Worm (Caenorhabditis elegans) whole organism, late embryonic: ENCODE results near the gene col-80.

ENCODE experiments used
- C38D4.7 ChIP-seq: fragments of 200-800 bp; sonication (Bioruptor generic); optimal IDR thresholded peaks from 2 replicates; lab custom pipeline; 2018; ENCODE audit warnings: mild to moderate bottlenecking, missing genetic modification characterization, moderate library complexity, missing compliant biosample characterization
- F13H6.1 ChIP-seq: sonication (generic microtip); optimal IDR thresholded peaks from 2 replicates; lab custom pipeline; 2016; ENCODE audit warnings: missing genetic modification characterization, missing compliant biosample characterization
- T23F11.4 ChIP-seq: fragments of 200-800 bp; sonication (Bioruptor generic); optimal IDR thresholded peaks from 2 replicates; lab custom pipeline; 2018; ENCODE audit warnings: mild to moderate bottlenecking, missing genetic modification characterization, missing compliant biosample characterization
- Y22D7AL.16 ChIP-seq: sonication (generic microtip); optimal IDR thresholded peaks from 2 replicates; lab custom pipeline; 2016; ENCODE audit warnings: missing genetic modification characterization, missing compliant biosample characterization
- ceh-14 ChIP-seq: sonication (generic microtip); optimal IDR thresholded peaks from 2 replicates; lab custom pipeline; 2016; ENCODE audit warnings: missing genotype, missing genetic modification characterization, missing compliant biosample characterization
- ceh-18 ChIP-seq: sonication (generic microtip); optimal IDR thresholded peaks from 2 replicates; lab custom pipeline; 2016; ENCODE audit warnings: missing genetic modification characterization, missing compliant biosample characterization
- ceh-2 ChIP-seq: sonication (generic microtip); optimal IDR thresholded peaks from 2 replicates; lab custom pipeline; 2016; ENCODE audit warnings: missing genotype, missing genetic modification characterization, missing compliant biosample characterization
- ceh-22 ChIP-seq: sonication (generic microtip); optimal IDR thresholded peaks from 2 replicates; lab custom pipeline; 2017; ENCODE audit warnings: missing biosample characterization, missing genetic modification characterization
- ceh-30 ChIP-seq: fragments of 150-350 bp; optimal IDR thresholded peaks from 2 replicates; lab custom pipeline; 2014; ENCODE audit warnings: missing biosample characterization, missing genetic modification characterization
- ceh-31 ChIP-seq: sonication (generic microtip); optimal IDR thresholded peaks from 2 replicates; lab custom pipeline; 2016; ENCODE audit warnings: missing genetic modification characterization, missing compliant biosample characterization
- ceh-45 ChIP-seq: fragments of 200-800 bp; sonication (Bioruptor generic); IDR thresholded peaks from 2 replicates; pipeline ENCODE4 v1.3.6; 2022; ENCODE audit warnings: missing genetic modification reagents, missing genetic modification characterization, missing compliant biosample characterization
- ceh-48 ChIP-seq: sonication (generic microtip); optimal IDR thresholded peaks from 2 replicates; lab custom pipeline; 2016; ENCODE audit warnings: missing genetic modification characterization, inconsistent platforms, missing compliant biosample characterization
- che-1 ChIP-seq: sonication (generic microtip); optimal IDR thresholded peaks from 2 replicates; lab custom pipeline; 2016; ENCODE audit warnings: mild to moderate bottlenecking, missing genetic modification characterization, missing compliant biosample characterization
- elt-4 ChIP-seq: sonication (generic microtip); optimal IDR thresholded peaks from 2 replicates; lab custom pipeline; 2016; ENCODE audit warnings: missing genetic modification characterization, missing compliant biosample characterization
- eyg-1 ChIP-seq: sonication (generic microtip); optimal IDR thresholded peaks from 2 replicates; lab custom pipeline; 2016; ENCODE audit warnings: missing genotype, missing genetic modification characterization, missing compliant biosample characterization
- fax-1 ChIP-seq: sonication (generic microtip); optimal IDR thresholded peaks from 2 replicates; lab custom pipeline; 2016; ENCODE audit warnings: missing genotype, missing genetic modification characterization, missing compliant biosample characterization
- fkh-6 ChIP-seq: sonication (generic microtip); optimal IDR thresholded peaks from 2 replicates; lab custom pipeline; 2016; ENCODE audit warnings: missing genetic modification characterization, missing compliant biosample characterization
- gmeb-2 ChIP-seq: sonication (generic microtip); optimal IDR thresholded peaks from 2 replicates; lab custom pipeline; 2016; ENCODE audit warnings: missing genetic modification characterization, inconsistent platforms, missing compliant biosample characterization
- hlh-13 ChIP-seq: fragments of 200-800 bp; sonication (Bioruptor generic); optimal IDR thresholded peaks from 2 replicates; lab custom pipeline; 2018; ENCODE audit warnings: mild to moderate bottlenecking, missing genetic modification characterization, missing compliant biosample characterization
- hlh-15 ChIP-seq: sonication (generic microtip); optimal IDR thresholded peaks from 2 replicates; lab custom pipeline; 2016; ENCODE audit warnings: missing genetic modification characterization, missing compliant biosample characterization
- hlh-30 ChIP-seq: sonication (generic microtip); optimal IDR thresholded peaks from 2 replicates; lab custom pipeline; 2017; ENCODE audit warnings: antibody characterized with exemption, missing genetic modification characterization, missing compliant biosample characterization; ENCODE audit not compliant: insufficient read depth
- hlh-6 ChIP-seq: sonication (generic microtip); optimal IDR thresholded peaks from 2 replicates; lab custom pipeline; 2016; ENCODE audit warnings: missing genotype, missing genetic modification characterization, missing compliant biosample characterization
- lin-11 ChIP-seq: fragments of 200-800 bp; sonication (Bioruptor generic); optimal IDR thresholded peaks from 2 replicates; lab custom pipeline; 2018; ENCODE audit warnings: mild to moderate bottlenecking, missing genetic modification characterization, missing compliant biosample characterization
- madf-2 ChIP-seq: sonication (generic microtip); optimal IDR thresholded peaks from 2 replicates; lab custom pipeline; 2017; ENCODE audit warnings: missing genetic modification characterization, missing compliant biosample characterization
- mec-3 ChIP-seq: sonication (generic microtip); optimal IDR thresholded peaks from 2 replicates; lab custom pipeline; 2016; ENCODE audit warnings: borderline replicate concordance, missing genetic modification characterization, missing compliant biosample characterization
- nhr-11 ChIP-seq: fragments of 150-350 bp; optimal IDR thresholded peaks from 2 replicates; lab custom pipeline; 2014; ENCODE audit warnings: missing biosample characterization, missing genetic modification characterization
- nhr-232 ChIP-seq: sonication (generic microtip); optimal IDR thresholded peaks from 2 replicates; lab custom pipeline; 2016; ENCODE audit warnings: missing genetic modification characterization, missing compliant biosample characterization
- pat-9 ChIP-seq: fragments of 200-800 bp; sonication (Bioruptor generic); optimal IDR thresholded peaks from 2 replicates; lab custom pipeline; 2018; ENCODE audit warnings: mild to moderate bottlenecking, missing genetic modification characterization, moderate library complexity, missing compliant biosample characterization
- pha-2 ChIP-seq: sonication (generic microtip); optimal IDR thresholded peaks from 2 replicates; lab custom pipeline; 2017; ENCODE audit warnings: mild to moderate bottlenecking, missing genetic modification characterization, missing compliant biosample characterization
- pqm-1 ChIP-seq: sonication (generic microtip); optimal IDR thresholded peaks from 2 replicates; lab custom pipeline; 2016; ENCODE audit warnings: missing genetic modification characterization, missing compliant biosample characterization
- rnt-1 ChIP-seq: sonication (generic microtip); optimal IDR thresholded peaks from 2 replicates; lab custom pipeline; 2016; ENCODE audit warnings: missing genetic modification characterization, missing compliant biosample characterization
- sox-2 ChIP-seq: fragments of 200-800 bp; sonication (Bioruptor generic); IDR thresholded peaks from 2 replicates; pipeline ENCODE4 v1.3.6; 2022; ENCODE audit warnings: missing genetic modification reagents, missing genetic modification characterization, missing compliant biosample characterization
- sox-4 ChIP-seq: sonication (generic microtip); optimal IDR thresholded peaks from 2 replicates; lab custom pipeline; 2017; ENCODE audit warnings: mild to moderate bottlenecking, missing genetic modification characterization, inconsistent platforms, missing compliant biosample characterization
- tbx-7 ChIP-seq: sonication (generic microtip); optimal IDR thresholded peaks from 2 replicates; lab custom pipeline; 2016; ENCODE audit warnings: missing genotype, missing genetic modification characterization, missing compliant biosample characterization
- ttx-3 ChIP-seq: sonication (generic microtip); optimal IDR thresholded peaks from 2 replicates; lab custom pipeline; 2016; ENCODE audit warnings: missing genetic modification reagents, missing genetic modification characterization, missing compliant biosample characterization
- unc-42 ChIP-seq: sonication (generic microtip); optimal IDR thresholded peaks from 2 replicates; lab custom pipeline; 2016; ENCODE audit warnings: missing genotype, missing genetic modification characterization, missing compliant biosample characterization
- unc-86 ChIP-seq: sonication (generic microtip); optimal IDR thresholded peaks from 2 replicates; lab custom pipeline; 2016; ENCODE audit warnings: missing genetic modification characterization, missing compliant biosample characterization
- zip-5 ChIP-seq: sonication (generic microtip); optimal IDR thresholded peaks from 2 replicates; lab custom pipeline; 2016; ENCODE audit warnings: missing genetic modification characterization, missing compliant biosample characterization
- ztf-16 ChIP-seq: sonication (generic microtip); optimal IDR thresholded peaks from 2 replicates; lab custom pipeline; 2017; ENCODE audit warnings: missing genetic modification characterization, missing compliant biosample characterization

Gene col-80

ce11 chrII:10723069-10723468 is 16.1 kb downstream of the col-80 start, which contains the start of gene C09G5.14:
Gene C09G5.14, minus strand, starts transcription at chrII:10723169.
- TF ChIP-seq zip-5 (no peak), hlh-30 (no peak), ceh-2 (no peak), pat-9 (tag; lab: Kevin White, UChicago) (no peak), T23F11.4 (GFP tag; lab: Kevin White, UChicago) (no peak), nhr-232 (no peak), pqm-1 (tag; lab: Kevin White, UChicago) (no peak)

- TF ChIP-seq zip-5 (no peak), nhr-11 (tag; lab: Kevin White, UChicago) (no peak), sox-4 (no peak), tbx-7 (tag; lab: Kevin White, UChicago) (no peak), sox-2 (GFP tag; lab: Robert Waterston, UW) (no peak), ceh-30 (tag; lab: Kevin White, UChicago) (no peak), C38D4.7 (no peak)
- TF ChIP-seq, all 69 proteins: peak for 0
These were observed 23.7 kb downstream of the col-80 start for ce11 chrII:10730702-10731101.

- no peak for TF ChIP-seq ceh-14
- no peak for TF ChIP-seq pat-9 (tag; lab: Kevin White, UChicago)
- TF ChIP-seq tbx-7 (tag; lab: Kevin White, UChicago) = no peak
- TF ChIP-seq hlh-6 = no peak
- no peak for TF ChIP-seq pha-2 (tag; lab: Kevin White, UChicago)
- no peak for TF ChIP-seq ttx-3 (tag; lab: Kevin White, UChicago)
- no peak for TF ChIP-seq gmeb-2 (tag; lab: Kevin White, UChicago)
- no peak for TF ChIP-seq Y22D7AL.16 (tag; lab: Kevin White, UChicago)
- no peak for TF ChIP-seq fkh-6 (tag; lab: Kevin White, UChicago)
- TF ChIP-seq eyg-1 = no peak
- TF ChIP-seq hlh-13 (GFP tag; lab: Kevin White, UChicago) = no peak
- no peak for TF ChIP-seq rnt-1
These were observed 24.6 kb downstream of the col-80 start, which contains the start of gene glb-12 for ce11 chrII:10731552-10731951. Gene glb-12, minus strand, starts transcription at chrII:10731652.

ce11 chrII:10737059-10737458 is 30.1 kb downstream of the col-80 start, which contains the start of gene C52A11.3:
Gene C52A11.3, plus strand, starts transcription at chrII:10737359.
- TF ChIP-seq lin-11 (no peak), elt-4 (no peak), F13H6.1 (tag; lab: Kevin White, UChicago) (no peak), ceh-22 (tag; lab: Kevin White, UChicago) (no peak), che-1 (tag; lab: Kevin White, UChicago) (no peak), madf-2 (tag; lab: Kevin White, UChicago) (no peak), C38D4.7 (no peak), ceh-48 (tag; lab: Kevin White, UChicago) (no peak), hlh-15 (tag; lab: Kevin White, UChicago) (no peak), fkh-6 (tag; lab: Kevin White, UChicago) (no peak), ceh-18 (tag; lab: Kevin White, UChicago) (no peak)

ce11 chrII:10744801-10745200 is 37.8 kb downstream of the col-80 start:
- TF ChIP-seq fax-1 (tag; lab: Kevin White, UChicago) = no peak
- no peak for TF ChIP-seq ceh-45 (GFP tag; lab: Robert Waterston, UW)
- peak; percentile 37 for TF ChIP-seq ceh-31 (tag; lab: Kevin White, UChicago)
- peak; percentile 39 for TF ChIP-seq madf-2 (tag; lab: Kevin White, UChicago)
- no peak for TF ChIP-seq mec-3 (tag; lab: Kevin White, UChicago)
- TF ChIP-seq unc-86 = no peak
- no peak for TF ChIP-seq tbx-7 (tag; lab: Kevin White, UChicago)
- no peak for TF ChIP-seq pha-2 (tag; lab: Kevin White, UChicago)
- TF ChIP-seq unc-42 (tag; lab: Kevin White, UChicago) = peak; percentile 35
- TF ChIP-seq ztf-16 = no peak
- TF ChIP-seq hlh-30 = no peak
